Worm (Caenorhabditis elegans) whole organism, L3 larva: ENCODE data around the gene col-145.

Experiments
- ZK546.5 ChIP-seq: sonication (generic microtip); optimal IDR thresholded peaks from 2 replicates; lab custom pipeline; 2017; ENCODE audit warnings: missing biosample characterization, missing genetic modification characterization
- ceh-82 ChIP-seq: fragments of 150-350 bp; optimal IDR thresholded peaks from 2 replicates; lab custom pipeline; 2014; ENCODE audit warnings: missing biosample characterization, missing genetic modification characterization
- elt-2 ChIP-seq: sonication (generic microtip); optimal IDR thresholded peaks from 2 replicates; lab custom pipeline; 2016; ENCODE audit warnings: missing genetic modification reagents, mild to moderate bottlenecking, missing genetic modification characterization, missing compliant biosample characterization
- nhr-43 ChIP-seq: sonication (generic microtip); optimal IDR thresholded peaks from 2 replicates; lab custom pipeline; 2016; ENCODE audit warnings: mild to moderate bottlenecking, missing genetic modification characterization, missing compliant biosample characterization; ENCODE audit not compliant: poor library complexity, severe bottlenecking
- skn-1 ChIP-seq: fragments of 150-350 bp; optimal IDR thresholded peaks from 2 replicates; lab custom pipeline; 2014; ENCODE audit warnings: missing biosample characterization, missing genetic modification characterization
- snpc-4 ChIP-seq: fragments of 150-350 bp; optimal IDR thresholded peaks from 2 replicates; lab custom pipeline; 2014; ENCODE audit warnings: missing biosample characterization, missing genetic modification characterization
- tbx-2 ChIP-seq: sonication (generic microtip); optimal IDR thresholded peaks from 2 replicates; lab custom pipeline; 2016; ENCODE audit warnings: mild to moderate bottlenecking, missing genetic modification characterization, missing compliant biosample characterization
- unc-39 ChIP-seq: sonication (generic microtip); optimal IDR thresholded peaks from 4 replicates; lab custom pipeline; 2017; ENCODE audit warnings: missing biosample characterization, missing genetic modification characterization
- ztf-11 ChIP-seq: fragments of 150-350 bp; optimal IDR thresholded peaks from 2 replicates; lab custom pipeline; 2014; ENCODE audit warnings: missing biosample characterization, missing genetic modification characterization

ce11 chrV:9162955-9163468, at the start of gene col-145:
- TF ChIP-seq snpc-4 (tag; lab: Kevin White, UChicago) (no peak), ZK546.5 (tag; lab: Kevin White, UChicago) (no peak), tbx-2 (tag; lab: Kevin White, UChicago) (no peak), ztf-11 (tag; lab: Kevin White, UChicago) (no peak), ceh-82 (tag; lab: Kevin White, UChicago) (no peak), elt-2 (tag; lab: Kevin White, UChicago) (no peak), unc-39 (tag; lab: Kevin White, UChicago) (no peak), skn-1 (tag; lab: Kevin White, UChicago) (no peak), nhr-43 (no peak)
